Worm (Caenorhabditis elegans) whole organism, early embryonic: ENCODE data around the gene nhr-257.

Source experiments
- B0310.2 ChIP-seq: sonication (generic microtip); optimal IDR thresholded peaks from 2 replicates; lab custom pipeline; 2016; ENCODE audit warnings: mild to moderate bottlenecking, missing genetic modification characterization, missing compliant biosample characterization
- F13C5.2 ChIP-seq: sonication (generic microtip); optimal IDR thresholded peaks from 2 replicates; lab custom pipeline; 2017; ENCODE audit warnings: mild to moderate bottlenecking, missing genetic modification characterization, inconsistent platforms, missing compliant biosample characterization
- ama-1 ChIP-seq: fragments of 150-350 bp; optimal IDR thresholded peaks from 2 replicates; lab custom pipeline; 2014
- ceh-13 ChIP-seq: fragments of 200-800 bp; sonication (Bioruptor generic); optimal IDR thresholded peaks from 2 replicates; lab custom pipeline; 2018; ENCODE audit warnings: mild to moderate bottlenecking, missing genetic modification characterization, missing compliant biosample characterization
- flt-1 ChIP-seq: fragments of 200-800 bp; sonication (Bioruptor generic); IDR thresholded peaks from 2 replicates; pipeline ENCODE4 v1.3.6; 2022; ENCODE audit warnings: missing genetic modification characterization, missing compliant biosample characterization
- hmg-4 ChIP-seq: fragments of 200-800 bp; sonication (Bioruptor generic); optimal IDR thresholded peaks from 2 replicates; lab custom pipeline; 2018; ENCODE audit warnings: mild to moderate bottlenecking, missing genetic modification characterization, missing compliant biosample characterization
- hnd-1 ChIP-seq: sonication (generic microtip); optimal IDR thresholded peaks from 2 replicates; lab custom pipeline; 2016; ENCODE audit warnings: missing genetic modification characterization, missing compliant biosample characterization
- pes-1 ChIP-seq: fragments of 200-800 bp; sonication (Bioruptor generic); IDR thresholded peaks from 2 replicates; pipeline ENCODE4 v1.3.6; 2022; ENCODE audit warnings: missing genetic modification reagents, missing genetic modification characterization, missing compliant biosample characterization
- sea-1 ChIP-seq: fragments of 200-800 bp; sonication (Bioruptor generic); conservative IDR thresholded peaks from 2 replicates; pipeline ENCODE4 v1.3.6; 2022; ENCODE audit warnings: missing genetic modification characterization, missing compliant biosample characterization
- tbx-11 ChIP-seq: fragments of 200-800 bp; sonication (Bioruptor generic); IDR thresholded peaks from 2 replicates; pipeline ENCODE4 v1.3.6; 2022; ENCODE audit warnings: missing genetic modification characterization, missing compliant biosample characterization
- tbx-37 ChIP-seq: fragments of 200-800 bp; sonication (Bioruptor generic); conservative IDR thresholded peaks from 2 replicates; pipeline ENCODE4 v1.3.6; 2022; ENCODE audit warnings: missing genetic modification reagents, missing genetic modification characterization, missing compliant biosample characterization
- tra-4 ChIP-seq: sonication (generic microtip); optimal IDR thresholded peaks from 2 replicates; lab custom pipeline; 2017; ENCODE audit warnings: missing genetic modification characterization, missing compliant biosample characterization

- TF ChIP-seq hnd-1 (tag; lab: Kevin White, UChicago): no peak
- TF ChIP-seq F13C5.2: no peak
- TF ChIP-seq ama-1 (lab: Kevin White, UChicago): no peak
- TF ChIP-seq sea-1 (GFP tag; lab: Robert Waterston, UW): no peak
- TF ChIP-seq tbx-11: no peak
- no peak for TF ChIP-seq hmg-4 (GFP tag; lab: Kevin White, UChicago)
- no peak for TF ChIP-seq pes-1 (GFP tag; lab: Robert Waterston, UW)
- no peak for TF ChIP-seq B0310.2 (tag; lab: Kevin White, UChicago)
- TF ChIP-seq flt-1 (GFP tag; lab: Robert Waterston, UW): no peak
- TF ChIP-seq tbx-37: no peak
- no peak for TF ChIP-seq tra-4 (tag; lab: Kevin White, UChicago)
- TF ChIP-seq ceh-13 (GFP tag; lab: Kevin White, UChicago): no peak
Observed at ce11 chrII:3891124-3891523, 38.4 kb downstream of the nhr-257 start, which contains the start of gene F53C3.8.
